Fruit fly (Drosophila melanogaster): ENCODE results near the gene CG2926.

DNA sequence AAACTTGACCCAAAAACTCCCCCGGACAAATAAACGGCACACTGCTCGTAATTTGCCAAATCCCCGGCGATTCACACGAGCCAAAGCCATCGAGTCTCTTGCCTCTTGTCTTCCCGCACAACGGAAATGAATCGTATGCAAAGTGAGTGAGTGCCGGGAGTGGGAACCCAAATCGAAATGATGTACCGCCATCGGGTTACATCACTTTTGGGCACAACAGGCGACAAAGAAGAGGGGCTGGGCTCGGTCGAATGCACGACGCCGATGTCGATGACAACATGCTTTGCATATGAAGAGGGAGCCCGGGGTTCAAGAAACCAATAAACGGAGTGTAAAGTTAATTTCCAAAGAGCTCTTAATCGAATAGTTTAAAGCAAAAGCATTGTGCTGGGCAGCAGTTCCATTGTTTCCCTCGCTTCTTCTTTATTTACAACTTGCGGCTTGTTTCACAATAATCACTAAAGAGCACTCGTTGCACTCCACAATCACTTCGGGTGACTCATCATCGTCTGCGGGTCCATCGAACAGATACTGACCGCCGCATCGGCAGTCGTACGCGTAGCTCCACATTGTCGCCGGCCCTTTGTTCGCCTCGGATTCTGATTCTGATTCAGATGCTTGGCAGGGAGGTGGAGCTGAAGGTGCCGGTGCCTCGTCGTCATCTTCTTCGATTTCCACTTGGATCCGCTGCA lies 33.7 kb upstream of the CG2926 start:
- TF ChIP-seq kay (GFP tag; ENCODE audit: borderline replicate concordance), result no peak
- no peak for TF ChIP-seq CG7101 (tag; optimal IDR thresholded peaks at IDR 0.05)
- TF ChIP-seq CG1620 (GFP tag; optimal IDR thresholded peaks at IDR 0.05), result no peak
